Fruit fly (Drosophila melanogaster): Measurements from ENCODE around the gene Ubi-p5E.

Gene Ubi-p5E

dm6 chrX:6279629-6280073 is at the start of gene Ubi-p5E:
Ubi-p5E (minus strand) TSS chrX:6279647.
- TF ChIP-seq EcR (GFP tag; optimal IDR thresholded peaks at IDR 0.05) = no peak
- no peak for TF ChIP-seq CG8478 (optimal IDR thresholded peaks at IDR 0.05)
- no peak for TF ChIP-seq pan (optimal IDR thresholded peaks at IDR 0.05)
- TF ChIP-seq usp (GFP tag; optimal IDR thresholded peaks at IDR 0.05) = no peak
- TF ChIP-seq Dll (optimal IDR thresholded peaks at IDR 0.05) = no peak
- TF ChIP-seq psq (optimal IDR thresholded peaks at IDR 0.05) = no peak

DNA sequence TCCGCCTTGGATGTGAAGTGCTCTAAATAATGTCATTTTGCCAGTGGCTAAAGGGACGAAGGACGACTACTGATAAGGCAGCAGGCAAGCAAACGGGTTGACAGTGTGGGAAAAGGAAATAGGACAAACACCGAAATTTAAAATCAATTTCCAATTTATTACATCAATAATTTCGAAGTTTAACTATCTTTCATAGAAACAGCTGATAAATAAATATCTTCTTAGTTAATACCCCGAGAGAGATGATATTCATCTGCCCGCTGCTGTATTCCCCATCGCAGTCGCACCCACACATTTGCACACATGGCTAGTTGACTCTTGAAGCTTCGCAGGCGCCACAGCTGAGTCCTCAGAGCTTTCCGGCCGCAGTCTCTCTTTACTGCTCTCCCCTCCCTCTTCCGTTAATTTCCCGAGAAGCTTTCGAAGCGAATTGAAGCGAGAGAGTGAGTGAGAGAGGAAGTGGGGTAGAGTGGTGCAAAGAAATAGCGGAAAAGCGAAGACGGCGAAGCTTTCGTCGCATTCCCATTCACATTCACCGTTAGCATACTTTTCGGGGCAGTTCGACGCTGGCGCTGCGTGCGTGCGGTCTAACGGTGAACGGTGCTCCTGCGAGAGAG is 37.5 kb upstream of the Ubi-p5E start:
- no peak for TF ChIP-seq usp (GFP tag; optimal IDR thresholded peaks at IDR 0.05)
- no peak for TF ChIP-seq pan (optimal IDR thresholded peaks at IDR 0.05)
- TF ChIP-seq CG8478 (optimal IDR thresholded peaks at IDR 0.05) = no peak
- TF ChIP-seq psq (optimal IDR thresholded peaks at IDR 0.05) = no peak
- no peak for TF ChIP-seq EcR (GFP tag; optimal IDR thresholded peaks at IDR 0.05)
- TF ChIP-seq Dll (optimal IDR thresholded peaks at IDR 0.05) = no peak

DNA sequence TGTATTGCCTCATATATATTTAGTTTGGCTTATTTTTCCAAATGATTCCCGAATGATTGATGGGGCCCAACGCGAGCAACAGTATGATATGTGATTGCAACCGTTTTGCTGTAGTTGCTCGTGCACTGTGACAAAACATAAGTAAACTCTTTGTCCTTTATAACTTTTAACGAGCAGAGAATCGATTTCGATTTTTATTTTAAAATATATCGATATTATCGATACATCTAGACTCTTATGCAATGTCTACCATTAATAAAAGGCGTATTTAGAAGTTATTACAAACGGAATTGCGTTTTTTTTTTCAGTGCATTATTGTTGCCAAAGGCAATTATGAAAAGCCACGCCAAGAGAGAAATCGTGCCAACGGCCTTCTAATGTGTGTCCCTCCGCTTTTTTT is 36.1 kb upstream of the Ubi-p5E start:
- TF ChIP-seq usp (GFP tag; optimal IDR thresholded peaks at IDR 0.05) = no peak
- TF ChIP-seq pan (optimal IDR thresholded peaks at IDR 0.05) = no peak
- TF ChIP-seq Dll (optimal IDR thresholded peaks at IDR 0.05) = no peak
- no peak for TF ChIP-seq psq (optimal IDR thresholded peaks at IDR 0.05)
- no peak for TF ChIP-seq EcR (GFP tag; optimal IDR thresholded peaks at IDR 0.05)
- TF ChIP-seq CG8478 (optimal IDR thresholded peaks at IDR 0.05) = no peak

- TF ChIP-seq psq (optimal IDR thresholded peaks at IDR 0.05) (no peak), usp (GFP tag; optimal IDR thresholded peaks at IDR 0.05) (no peak), EcR (GFP tag; optimal IDR thresholded peaks at IDR 0.05) (no peak), CG8478 (optimal IDR thresholded peaks at IDR 0.05) (no peak), Dll (optimal IDR thresholded peaks at IDR 0.05) (no peak), pan (optimal IDR thresholded peaks at IDR 0.05) (no peak)
Observed at dm6 chrX:6311516-6311915, 32.1 kb upstream of the Ubi-p5E start.

- TF ChIP-seq CG8478 (optimal IDR thresholded peaks at IDR 0.05) (no peak), Dll (optimal IDR thresholded peaks at IDR 0.05) (no peak), EcR (GFP tag; optimal IDR thresholded peaks at IDR 0.05) (no peak), usp (GFP tag; optimal IDR thresholded peaks at IDR 0.05) (no peak), psq (optimal IDR thresholded peaks at IDR 0.05) (no peak), pan (optimal IDR thresholded peaks at IDR 0.05) (no peak)
Observed at dm6 chrX:6310408-6310807, 31.0 kb upstream of the Ubi-p5E start.

- TF ChIP-seq psq (optimal IDR thresholded peaks at IDR 0.05) = no peak
- no peak for TF ChIP-seq usp (GFP tag; optimal IDR thresholded peaks at IDR 0.05)
- TF ChIP-seq Dll (optimal IDR thresholded peaks at IDR 0.05) = no peak
- TF ChIP-seq EcR (GFP tag; optimal IDR thresholded peaks at IDR 0.05) = no peak
- TF ChIP-seq pan (optimal IDR thresholded peaks at IDR 0.05) = no peak
- TF ChIP-seq CG8478 (optimal IDR thresholded peaks at IDR 0.05) = no peak
Observed at dm6 chrX:6308852-6309251, 29.4 kb upstream of the Ubi-p5E start, which contains the start of gene CG15894. CG15894 (plus strand) TSS chrX:6309212.

- TF ChIP-seq pan (optimal IDR thresholded peaks at IDR 0.05) (no peak), Dll (optimal IDR thresholded peaks at IDR 0.05) (no peak), CG8478 (optimal IDR thresholded peaks at IDR 0.05) (no peak), usp (GFP tag; optimal IDR thresholded peaks at IDR 0.05) (no peak), psq (optimal IDR thresholded peaks at IDR 0.05) (no peak)
Observed at dm6 chrX:6305317-6305716, 25.9 kb upstream of the Ubi-p5E start.

- TF ChIP-seq pan (optimal IDR thresholded peaks at IDR 0.05) (no peak), EcR (GFP tag; optimal IDR thresholded peaks at IDR 0.05) (no peak), Dll (optimal IDR thresholded peaks at IDR 0.05) (no peak), usp (GFP tag; optimal IDR thresholded peaks at IDR 0.05) (no peak), psq (optimal IDR thresholded peaks at IDR 0.05) (no peak), CG8478 (optimal IDR thresholded peaks at IDR 0.05) (no peak)
Observed at dm6 chrX:6304203-6304602, 24.8 kb upstream of the Ubi-p5E start.

dm6 chrX:6303675-6304074 is 24.2 kb upstream of the Ubi-p5E start, which contains the start of gene CG3823:
CG3823 (plus strand) TSS chrX:6303975.
- TF ChIP-seq Dll (optimal IDR thresholded peaks at IDR 0.05) = no peak
- TF ChIP-seq EcR (GFP tag; optimal IDR thresholded peaks at IDR 0.05) = no peak
- no peak for TF ChIP-seq CG8478 (optimal IDR thresholded peaks at IDR 0.05)
- no peak for TF ChIP-seq psq (optimal IDR thresholded peaks at IDR 0.05)
- TF ChIP-seq usp (GFP tag; optimal IDR thresholded peaks at IDR 0.05) = no peak
- TF ChIP-seq pan (optimal IDR thresholded peaks at IDR 0.05) = no peak

DNA sequence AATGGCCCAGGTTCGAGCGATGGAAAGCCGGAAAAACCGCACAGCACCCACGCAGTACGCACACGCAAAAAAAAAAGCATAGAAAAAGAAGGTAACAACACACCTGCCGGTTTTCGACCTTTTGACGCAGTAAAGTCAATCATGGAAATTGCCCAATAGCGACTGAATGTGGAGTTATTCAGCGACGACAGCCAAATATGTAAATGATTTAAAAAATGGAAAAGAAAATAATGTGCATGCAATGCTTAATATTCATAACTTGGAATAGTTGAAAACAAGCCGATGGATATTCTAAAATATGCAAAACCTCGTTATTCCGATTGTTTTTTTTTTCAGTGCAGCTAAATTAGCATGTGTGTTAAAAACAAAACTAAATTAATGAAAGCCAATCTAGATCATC is 23.7 kb upstream of the Ubi-p5E start:
- no peak for TF ChIP-seq CG8478 (optimal IDR thresholded peaks at IDR 0.05)
- no peak for TF ChIP-seq pan (optimal IDR thresholded peaks at IDR 0.05)
- TF ChIP-seq Dll (optimal IDR thresholded peaks at IDR 0.05) = no peak
- TF ChIP-seq psq (optimal IDR thresholded peaks at IDR 0.05) = no peak

dm6 chrX:6301052-6301451 is 21.6 kb upstream of the Ubi-p5E start, which contains the start of gene CG12219:
CG12219 (minus strand) TSS chrX:6301285.
- no peak for TF ChIP-seq pan (optimal IDR thresholded peaks at IDR 0.05)
- no peak for TF ChIP-seq usp (GFP tag; optimal IDR thresholded peaks at IDR 0.05)
- TF ChIP-seq EcR (GFP tag; optimal IDR thresholded peaks at IDR 0.05) = no peak
- TF ChIP-seq CG8478 (optimal IDR thresholded peaks at IDR 0.05) = no peak
- TF ChIP-seq Dll (optimal IDR thresholded peaks at IDR 0.05) = no peak
- no peak for TF ChIP-seq psq (optimal IDR thresholded peaks at IDR 0.05)

dm6 chrX:6295129-6295539 is 15.7 kb upstream of the Ubi-p5E start, which contains the start of the genes CG15891 and CG3815:
CG15891 (minus strand) TSS chrX:6295345.
CG3815 (plus strand) TSS chrX:6295389.
- no peak for TF ChIP-seq pan (optimal IDR thresholded peaks at IDR 0.05)
- no peak for TF ChIP-seq CG8478 (optimal IDR thresholded peaks at IDR 0.05)
- TF ChIP-seq psq (optimal IDR thresholded peaks at IDR 0.05) = no peak
- no peak for TF ChIP-seq EcR (GFP tag; optimal IDR thresholded peaks at IDR 0.05)
- TF ChIP-seq Dll (optimal IDR thresholded peaks at IDR 0.05) = no peak
- no peak for TF ChIP-seq usp (GFP tag; optimal IDR thresholded peaks at IDR 0.05)
